Fruit fly (Drosophila melanogaster): ENCODE measurements around the gene CG12121.

Gene CG12121

DNA sequence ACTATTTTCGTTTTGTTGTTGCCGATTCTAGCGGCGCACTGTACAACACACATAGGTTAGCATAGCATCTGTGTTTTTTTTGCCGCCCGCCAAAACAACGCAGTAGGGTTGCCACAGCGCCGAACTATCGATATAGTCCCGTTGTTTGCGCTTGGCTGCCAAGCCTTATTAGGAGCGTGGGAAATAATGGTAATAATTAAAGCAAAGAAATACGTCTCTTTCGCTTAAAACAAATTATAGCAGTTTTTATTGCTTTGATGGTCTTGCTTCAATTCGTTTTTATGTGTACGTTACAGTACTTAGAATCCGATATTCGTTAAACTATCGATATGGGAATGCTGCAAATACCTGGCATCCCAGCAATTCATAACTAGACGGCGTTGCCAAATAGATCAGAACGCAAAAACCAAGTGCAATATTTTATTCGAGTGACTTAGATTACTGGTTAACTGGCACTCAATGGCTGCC, 11.3 kb upstream of the CG12121 start, which contains the start of the genes mxc and Larp7 (continued):
- TF ChIP-seq HLHmδ (GFP tag; optimal IDR thresholded peaks at IDR 0.05) (no peak), CG10654 (GFP tag; optimal IDR thresholded peaks at IDR 0.05) (peak; percentile 41), D19A (tag; optimal IDR thresholded peaks at IDR 0.05) (no peak), CG13296 (GFP tag; optimal IDR thresholded peaks at IDR 0.05) (no peak), Fer1 (GFP tag; optimal IDR thresholded peaks at IDR 0.05) (no peak), CG1529 (GFP tag; optimal IDR thresholded peaks at IDR 0.05) (no peak), HLH3B (GFP tag; IDR thresholded peaks at IDR 0.05) (no peak; the same call in 1 of the 2 replicates), CG11696 (GFP tag; IDR thresholded peaks at IDR 0.05) (no peak), sima (GFP tag; optimal IDR thresholded peaks at IDR 0.05) (no peak), CG3995 (GFP tag; optimal IDR thresholded peaks at IDR 0.05) (peak; percentile 11), CG11504 (tag; optimal IDR thresholded peaks at IDR 0.05) (no peak), Xrp1 (GFP tag; IDR thresholded peaks at IDR 0.05) (no peak; the same call in 1 of the 2 replicates), Rx (GFP tag; IDR thresholded peaks at IDR 0.05) (no peak), CG6813 (GFP tag; optimal IDR thresholded peaks at IDR 0.05) (no peak), CG10431 (GFP tag; optimal IDR thresholded peaks at IDR 0.05) (no peak), toy (GFP tag; IDR thresholded peaks at IDR 0.05) (no peak), CG16779 (GFP tag; IDR thresholded peaks at IDR 0.05) (no peak), CG5180 (GFP tag; optimal IDR thresholded peaks at IDR 0.05) (no peak), CG6765 (GFP tag; optimal IDR thresholded peaks at IDR 0.05) (no peak), mam (GFP tag; optimal IDR thresholded peaks at IDR 0.05) (peak; percentile 69), ash1 (GFP tag; optimal IDR thresholded peaks at IDR 0.05) (no peak), kay (GFP tag; optimal IDR thresholded peaks at IDR 0.05) (peak; percentile 14), CG34224 (GFP tag; IDR thresholded peaks at IDR 0.05; ENCODE audit: partially characterized antibody) (peak; percentile 83), salm (tag; optimal IDR thresholded peaks at IDR 0.05) (no peak), cato (GFP tag; optimal IDR thresholded peaks at IDR 0.05; ENCODE audit: borderline replicate concordance) (peak; percentile 18), cas (GFP tag; IDR thresholded peaks at IDR 0.05) (no peak), Opbp (GFP tag; IDR thresholded peaks at IDR 0.05; ENCODE audit: partially characterized antibody) (peak; percentile 71; the same call in 2 of the 3 replicates), Poxn (GFP tag; IDR thresholded peaks at IDR 0.05) (no peak), CG14014 (GFP tag; IDR thresholded peaks at IDR 0.05) (peak; percentile 49; the same call in 1 of the 2 replicates), H2.0 (GFP tag; IDR thresholded peaks at IDR 0.05) (no peak), al (GFP tag; IDR thresholded peaks at IDR 0.05) (peak; percentile 44), hb (GFP tag; IDR thresholded peaks at IDR 0.05; ENCODE audit: partially characterized antibody) (peak; percentile 88), CG14050 (GFP tag; IDR thresholded peaks at IDR 0.05) (peak; percentile 24; the same call in 1 of the 3 replicates), chm (GFP tag; IDR thresholded peaks at IDR 0.05) (no peak), CG31388 (GFP tag; optimal IDR thresholded peaks at IDR 0.05) (no peak), CG3407 (GFP tag; optimal IDR thresholded peaks at IDR 0.05) (no peak), sim (GFP tag; IDR thresholded peaks at IDR 0.05) (no peak), Doc2 (GFP tag; IDR thresholded peaks at IDR 0.05) (no peak), CoRest (tag; optimal IDR thresholded peaks at IDR 0.05) (peak; percentile 79), CG12942 (GFP tag; optimal IDR thresholded peaks at IDR 0.05) (peak; percentile 25), sr (GFP tag; IDR thresholded peaks at IDR 0.05) (no peak), CG17912 (GFP tag; optimal IDR thresholded peaks at IDR 0.05) (peak; percentile 4), Tbp (GFP tag; optimal IDR thresholded peaks at IDR 0.05) (no peak), sna (GFP tag; IDR thresholded peaks at IDR 0.05; ENCODE audit: partially characterized antibody) (peak; percentile 86), Stat92E (GFP tag; optimal IDR thresholded peaks at IDR 0.05) (no peak), PHDP (tag; optimal IDR thresholded peaks at IDR 0.05) (no peak), CG15601 (tag; optimal IDR thresholded peaks at IDR 0.05) (no peak), CG10147 (GFP tag; optimal IDR thresholded peaks at IDR 0.05) (no peak), Meics (GFP tag; optimal IDR thresholded peaks at IDR 0.05) (no peak), CG1792 (GFP tag; optimal IDR thresholded peaks at IDR 0.05) (peak; percentile 43), CG32767 (GFP tag; IDR thresholded peaks at IDR 0.05) (no peak)

Data from whole organism, embryonic.